Fruit fly (Drosophila melanogaster) whole organism, embryonic: Measurements from ENCODE around the gene CG31288.

Experiments
- Ada2b ChIP-seq: fragments of 200-800 bp; sonication (Bioruptor generic); IDR thresholded peaks from 2 replicates; pipeline ENCODE4 v1.3.6; 2022; ENCODE audit warnings: missing biosample characterization, missing genetic modification characterization
- Antp ChIP-seq: fragments of 200-800 bp; sonication (Bioruptor generic); optimal IDR thresholded peaks from 3 replicates; lab custom pipeline; 2016; ENCODE audit warnings: missing biosample characterization, missing genetic modification characterization
- Blimp-1 ChIP-seq: fragments of 200-800 bp; sonication (Bioruptor generic); optimal IDR thresholded peaks from 3 replicates; lab custom pipeline; 2018; ENCODE audit warnings: missing biosample characterization, missing genetic modification characterization, mild to moderate bottlenecking, moderate library complexity, missing genetic modification reagents
- CG10209 ChIP-seq: fragments of 200-800 bp; sonication (Bioruptor generic); optimal IDR thresholded peaks from 3 replicates; lab custom pipeline; 2017; ENCODE audit warnings: missing biosample characterization, mild to moderate bottlenecking, missing genetic modification characterization, missing genetic modification reagents
- CG11504 ChIP-seq: fragments of 200-800 bp; sonication (Bioruptor generic); optimal IDR thresholded peaks from 3 replicates; lab custom pipeline; 2019; ENCODE audit warnings: missing biosample characterization, mild to moderate bottlenecking, missing genetic modification characterization, moderate library complexity
- CG11696 ChIP-seq: fragments of 200-800 bp; sonication (Bioruptor generic); IDR thresholded peaks from 2 replicates; pipeline ENCODE4 v1.3.6; 2022; ENCODE audit warnings: missing biosample characterization, missing genetic modification characterization
- CG1233 ChIP-seq: fragments of 200-800 bp; sonication (Bioruptor generic); optimal IDR thresholded peaks from 4 replicates; lab custom pipeline; 2018; ENCODE audit warnings: missing biosample characterization, mild to moderate bottlenecking, missing genetic modification characterization
- CG12659 ChIP-seq: fragments of 200-800 bp; sonication (Bioruptor generic); optimal IDR thresholded peaks from 3 replicates; lab custom pipeline; 2017; ENCODE audit warnings: mild to moderate bottlenecking, missing biosample characterization, missing genetic modification reagents, missing genetic modification characterization
- CG1792 ChIP-seq: fragments of 200-800 bp; sonication (Bioruptor generic); optimal IDR thresholded peaks from 2 replicates; lab custom pipeline; 2016; ENCODE audit warnings: missing biosample characterization, missing genetic modification characterization
- CG18764 ChIP-seq: fragments of 200-800 bp; sonication (Bioruptor generic); optimal IDR thresholded peaks from 3 replicates; lab custom pipeline; 2016; ENCODE audit warnings: missing biosample characterization, missing genetic modification characterization
- CG2202 ChIP-seq: fragments of 200-800 bp; sonication (Bioruptor generic); optimal IDR thresholded peaks from 2 replicates; lab custom pipeline; 2018; ENCODE audit warnings: missing biosample characterization, mild to moderate bottlenecking, missing genetic modification characterization
- CG2712 ChIP-seq: fragments of 200-800 bp; optimal IDR thresholded peaks from 3 replicates; lab custom pipeline; 2019; ENCODE audit warnings: missing biosample characterization, mild to moderate bottlenecking, missing genetic modification characterization, moderate library complexity
- CG31441 ChIP-seq: fragments of 200-800 bp; sonication (Bioruptor generic); IDR thresholded peaks from 2 replicates; pipeline ENCODE4 v1.3.6; 2022; ENCODE audit warnings: missing biosample characterization, missing genetic modification characterization
- CG5953 ChIP-seq: fragments of 200-800 bp; sonication (Bioruptor generic); IDR thresholded peaks from 2 replicates; pipeline ENCODE4 v1.3.6; 2022; ENCODE audit warnings: missing biosample characterization, missing genetic modification characterization
- CG6765 ChIP-seq: fragments of 200-800 bp; sonication (Bioruptor generic); optimal IDR thresholded peaks from 3 replicates; lab custom pipeline; 2017; ENCODE audit warnings: missing biosample characterization, mild to moderate bottlenecking, missing genetic modification characterization
- CG6813 ChIP-seq: fragments of 200-800 bp; sonication (Bioruptor generic); optimal IDR thresholded peaks from 2 replicates; lab custom pipeline; 2017; ENCODE audit warnings: missing biosample characterization, missing genetic modification characterization, mild to moderate bottlenecking, moderate library complexity, missing genetic modification reagents
- CG7271 ChIP-seq: fragments of 200-800 bp; sonication (Bioruptor generic); optimal IDR thresholded peaks from 2 replicates; lab custom pipeline; 2018; ENCODE audit warnings: missing biosample characterization, mild to moderate bottlenecking, missing genetic modification characterization, moderate library complexity
- CG7357 ChIP-seq: fragments of 200-800 bp; sonication (Bioruptor generic); IDR thresholded peaks from 3 replicates; pipeline ENCODE4 v1.3.6; 2022; ENCODE audit warnings: missing biosample characterization, missing genetic modification characterization
- CG7987 ChIP-seq: fragments of 200-800 bp; sonication (Bioruptor generic); optimal IDR thresholded peaks from 2 replicates; lab custom pipeline; 2018; ENCODE audit warnings: missing biosample characterization, mild to moderate bottlenecking, missing genetic modification characterization, moderate library complexity
- CG8281 ChIP-seq: fragments of 200-800 bp; sonication (Bioruptor generic); optimal IDR thresholded peaks from 2 replicates; lab custom pipeline; 2018; ENCODE audit warnings: missing biosample characterization, mild to moderate bottlenecking, missing genetic modification characterization, moderate library complexity
- CG8359 ChIP-seq: fragments of 200-800 bp; sonication (Bioruptor generic); optimal IDR thresholded peaks from 2 replicates; lab custom pipeline; 2017; ENCODE audit warnings: missing biosample characterization, mild to moderate bottlenecking, missing genetic modification characterization, borderline replicate concordance
- HLH3B ChIP-seq: fragments of 200-800 bp; sonication (Bioruptor generic); IDR thresholded peaks from 2 replicates; pipeline ENCODE4 v1.3.6; 2022; ENCODE audit warnings: missing biosample characterization, missing genetic modification characterization
- Hmr ChIP-seq: fragments of 200-800 bp; sonication (Bioruptor generic); optimal IDR thresholded peaks from 3 replicates; lab custom pipeline; 2017; ENCODE audit warnings: mild to moderate bottlenecking, missing biosample characterization, missing genetic modification reagents, missing genetic modification characterization
- Hsf ChIP-seq: fragments of 200-800 bp; sonication (Bioruptor generic); optimal IDR thresholded peaks from 3 replicates; lab custom pipeline; 2016; ENCODE audit warnings: missing biosample characterization, missing genetic modification characterization
- Kr ChIP-seq: fragments of 200-800 bp; sonication (Bioruptor generic); optimal IDR thresholded peaks from 2 replicates; lab custom pipeline; 2017; ENCODE audit warnings: missing biosample characterization, mild to moderate bottlenecking, missing genetic modification characterization
- NC2β ChIP-seq: fragments of 200-800 bp; sonication (Bioruptor generic); optimal IDR thresholded peaks from 2 replicates; lab custom pipeline; 2016; ENCODE audit warnings: missing biosample characterization, missing genetic modification characterization
- Oaz ChIP-seq: fragments of 200-800 bp; sonication (Bioruptor generic); IDR thresholded peaks from 2 replicates; pipeline ENCODE4 v1.3.6; 2022; ENCODE audit warnings: missing biosample characterization, missing genetic modification characterization
- PHDP ChIP-seq: fragments of 200-800 bp; sonication (Bioruptor generic); optimal IDR thresholded peaks from 3 replicates; lab custom pipeline; 2018; ENCODE audit warnings: missing biosample characterization, mild to moderate bottlenecking, missing genetic modification characterization, moderate library complexity
- Sox100B ChIP-seq: fragments of 200-800 bp; sonication (Bioruptor generic); optimal IDR thresholded peaks from 3 replicates; lab custom pipeline; 2018; ENCODE audit warnings: missing biosample characterization, mild to moderate bottlenecking, missing genetic modification characterization
- Sry-δ ChIP-seq: fragments of 200-800 bp; sonication (Bioruptor generic); optimal IDR thresholded peaks from 2 replicates; lab custom pipeline; 2016; ENCODE audit warnings: missing biosample characterization, missing genetic modification characterization
- Ssrp ChIP-seq: fragments of 200-800 bp; sonication (Bioruptor generic); optimal IDR thresholded peaks from 2 replicates; lab custom pipeline; 2018; ENCODE audit warnings: missing biosample characterization, mild to moderate bottlenecking, missing genetic modification characterization, moderate library complexity
- Taf1 ChIP-seq: fragments of 200-800 bp; sonication (Bioruptor generic); IDR thresholded peaks from 2 replicates; pipeline ENCODE4 v1.3.6; 2022; ENCODE audit warnings: missing biosample characterization, missing genetic modification characterization
- ci ChIP-seq: fragments of 200-800 bp; sonication (Bioruptor generic); IDR thresholded peaks from 3 replicates; pipeline ENCODE4 v1.3.6; 2022; ENCODE audit warnings: missing biosample characterization, missing genetic modification characterization
- crol ChIP-seq: fragments of 200-800 bp; sonication (Bioruptor generic); IDR thresholded peaks from 2 replicates; pipeline ENCODE4 v1.3.6; 2022; ENCODE audit warnings: missing biosample characterization, missing genetic modification characterization
- fru ChIP-seq: fragments of >200 bp; optimal IDR thresholded peaks from 2 replicates; lab custom pipeline; 2017
- gt ChIP-seq: fragments of 200-800 bp; sonication (Bioruptor generic); IDR thresholded peaks from 2 replicates; pipeline ENCODE4 v1.3.6; 2022; ENCODE audit warnings: missing biosample characterization, missing genetic modification characterization
- h ChIP-seq: fragments of >200 bp; optimal IDR thresholded peaks from 2 replicates; lab custom pipeline; 2017
- hth ChIP-seq: fragments of >200 bp; optimal IDR thresholded peaks from 2 replicates; lab custom pipeline; 2017; ENCODE audit warnings: inconsistent platforms
- insv ChIP-seq, 2 experiments: fragments of 200-800 bp; sonication (Bioruptor generic); optimal IDR thresholded peaks; 3 replicates each; lab custom pipeline; 2016 to 2018; ENCODE audit warnings: missing biosample characterization in 2 of 2, missing genetic modification characterization in 2 of 2
- kah ChIP-seq: fragments of 200-800 bp; sonication (Bioruptor generic); optimal IDR thresholded peaks from 2 replicates; lab custom pipeline; 2018; ENCODE audit warnings: missing biosample characterization, mild to moderate bottlenecking, missing genetic modification characterization
- knrl ChIP-seq: fragments of 200-800 bp; sonication (Bioruptor generic); IDR thresholded peaks from 3 replicates; pipeline ENCODE4 v1.3.6; 2022; ENCODE audit warnings: missing biosample characterization, missing genetic modification characterization; ENCODE audit not compliant: partially characterized antibody
- lab ChIP-seq: fragments of 200-800 bp; sonication (Bioruptor generic); optimal IDR thresholded peaks from 3 replicates; lab custom pipeline; 2017; ENCODE audit warnings: missing biosample characterization, missing genetic modification characterization, mild to moderate bottlenecking, moderate library complexity, missing genetic modification reagents
- lmd ChIP-seq: fragments of 200-800 bp; sonication (Bioruptor generic); IDR thresholded peaks from 2 replicates; pipeline ENCODE4 v1.3.6; 2022; ENCODE audit warnings: missing biosample characterization, missing genetic modification characterization
- salm ChIP-seq: fragments of 200-800 bp; sonication (Bioruptor generic); optimal IDR thresholded peaks from 2 replicates; lab custom pipeline; 2018; ENCODE audit warnings: missing biosample characterization, mild to moderate bottlenecking, missing genetic modification characterization
- sens-2 ChIP-seq: fragments of 200-800 bp; sonication (Bioruptor generic); IDR thresholded peaks from 2 replicates; pipeline ENCODE4 v1.3.6; 2022; ENCODE audit warnings: missing biosample characterization, missing genetic modification characterization
- seq ChIP-seq: fragments of 200-800 bp; sonication (Bioruptor generic); IDR thresholded peaks from 2 replicates; pipeline ENCODE4 v1.3.6; 2022; ENCODE audit warnings: missing biosample characterization, missing genetic modification characterization
- sisA ChIP-seq: fragments of 200-800 bp; sonication (Bioruptor generic); IDR thresholded peaks from 2 replicates; pipeline ENCODE4 v1.3.6; 2022; ENCODE audit warnings: missing biosample characterization, missing genetic modification characterization
- stwl ChIP-seq: fragments of 200-800 bp; sonication (Bioruptor generic); optimal IDR thresholded peaks from 3 replicates; lab custom pipeline; 2018; ENCODE audit warnings: missing biosample characterization, mild to moderate bottlenecking, missing genetic modification characterization, moderate library complexity
- wek ChIP-seq: fragments of 200-800 bp; sonication (Bioruptor generic); optimal IDR thresholded peaks from 3 replicates; lab custom pipeline; 2018; ENCODE audit warnings: missing biosample characterization, mild to moderate bottlenecking, missing genetic modification characterization, moderate library complexity
- zf30C ChIP-seq: fragments of 200-800 bp; sonication (Bioruptor generic); optimal IDR thresholded peaks from 3 replicates; lab custom pipeline; 2018; ENCODE audit warnings: missing biosample characterization, mild to moderate bottlenecking, missing genetic modification characterization
- zfh2 ChIP-seq: fragments of 200-800 bp; sonication (Bioruptor generic); optimal IDR thresholded peaks from 2 replicates; lab custom pipeline; 2016; ENCODE audit warnings: missing biosample characterization, missing genetic modification characterization

Gene CG31288

DNA sequence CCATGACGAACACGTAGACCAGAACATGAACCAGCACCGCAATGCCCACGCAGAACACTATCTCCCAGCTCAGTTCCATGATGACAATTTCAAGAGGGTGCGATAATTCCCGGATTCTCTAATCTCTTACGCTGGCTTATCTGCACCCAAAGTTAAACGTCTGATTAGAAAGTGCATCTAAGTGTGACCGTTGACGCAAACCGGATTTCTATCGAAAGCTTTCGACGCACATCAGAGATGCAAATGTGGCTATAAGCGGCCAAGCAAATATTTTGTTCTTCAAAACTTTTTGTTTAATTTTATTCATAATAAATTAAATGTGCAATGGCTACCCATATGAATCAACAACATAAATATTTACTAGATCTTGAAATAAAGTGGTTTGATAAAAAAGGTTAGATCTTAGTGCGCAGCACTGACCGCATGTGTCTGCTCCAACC is 37.0 kb downstream of the CG31288 start, which contains the start of the genes Kdsr and CG11858 (continued):
- TF ChIP-seq knrl (no peak), CG6765 (GFP tag; lab: Kevin White, UChicago) (no peak), crol (GFP tag; lab: Robert Waterston, UW) (no peak), Sox100B (GFP tag; lab: Kevin White, UChicago) (no peak), seq (peak; percentile 55; the same call in 1 of the 2 replicates), zfh2 (GFP tag; lab: Kevin White, UChicago) (peak; percentile 71), salm (tag; lab: Kevin White, UChicago) (no peak), CG2712 (tag; lab: Kevin White, UChicago) (peak; percentile 82), CG1792 (GFP tag; lab: Kevin White, UChicago) (peak; percentile 40), Antp (GFP tag; lab: Kevin White, UChicago) (peak; percentile 28), CG8281 (tag; lab: Kevin White, UChicago) (peak; percentile 7), lab (GFP tag; lab: Kevin White, UChicago) (no peak), stwl (peak; percentile 9), Ada2b (peak; percentile 57; the same call in 1 of the 2 replicates), zf30C (no peak), CG18764 (GFP tag; lab: Kevin White, UChicago) (peak; percentile 27), Hmr (GFP tag; lab: Kevin White, UChicago) (peak; percentile 67), CG6813 (GFP tag; lab: Kevin White, UChicago) (no peak), h (lab: Kevin White, UChicago) (no peak), wek (GFP tag; lab: Kevin White, UChicago) (peak; percentile 25), kah (peak; percentile 1), CG11696 (GFP tag; lab: Robert Waterston, UW) (no peak), gt (GFP tag; lab: Robert Waterston, UW) (no peak), CG5953 (peak; percentile 35; the same call in 1 of the 2 replicates), Hsf (GFP tag; lab: Kevin White, UChicago) (peak; percentile 70), Ssrp (tag; lab: Kevin White, UChicago) (peak; percentile 57), CG2202 (tag; lab: Kevin White, UChicago) (peak; percentile 7), CG8359 (peak; percentile 16), CG31441 (no peak; the same call in 1 of the 2 replicates), sisA (GFP tag; lab: Robert Waterston, UW) (peak; percentile 68), CG1233 (GFP tag; lab: Kevin White, UChicago) (peak; percentile 25), CG7987 (GFP tag; lab: Kevin White, UChicago) (peak; percentile 48), ci (GFP tag; lab: Robert Waterston, UW) (peak; percentile 47), sens-2 (GFP tag; lab: Robert Waterston, UW) (no peak), CG7271 (tag; lab: Kevin White, UChicago) (no peak), Blimp-1 (GFP tag; lab: Kevin White, UChicago) (no peak), CG11504 (no peak), CG10209 (GFP tag; lab: Kevin White, UChicago) (peak; percentile 38), Sry-δ (peak; percentile 58), NC2β (peak; percentile 46), hth (no peak), CG12659 (peak; percentile 66), lmd (GFP tag; lab: Robert Waterston, UW) (peak; percentile 64), HLH3B (peak; percentile 21; the same call in 1 of the 2 replicates), Kr (no peak), fru (lab: Kevin White, UChicago) (no peak), Taf1 (peak; percentile 52), PHDP (tag; lab: Kevin White, UChicago) (peak; percentile 75), insv (GFP tag; optimal IDR thresholded peaks at IDR 0.05; lab: Kevin White, UChicago) (peak in 1 of 2 experiments; percentile 81), Oaz (GFP tag; lab: Robert Waterston, UW) (no peak), CG7357 (GFP tag; lab: Robert Waterston, UW) (peak; percentile 53; the same call in 1 of the 3 replicates)
